Fruit fly (Drosophila melanogaster): ENCODE data around the gene CG12213.
A peak's percentile ranks its signal among the peaks of the same experiment; 100 is the strongest.

CG12213 gene

DNA sequence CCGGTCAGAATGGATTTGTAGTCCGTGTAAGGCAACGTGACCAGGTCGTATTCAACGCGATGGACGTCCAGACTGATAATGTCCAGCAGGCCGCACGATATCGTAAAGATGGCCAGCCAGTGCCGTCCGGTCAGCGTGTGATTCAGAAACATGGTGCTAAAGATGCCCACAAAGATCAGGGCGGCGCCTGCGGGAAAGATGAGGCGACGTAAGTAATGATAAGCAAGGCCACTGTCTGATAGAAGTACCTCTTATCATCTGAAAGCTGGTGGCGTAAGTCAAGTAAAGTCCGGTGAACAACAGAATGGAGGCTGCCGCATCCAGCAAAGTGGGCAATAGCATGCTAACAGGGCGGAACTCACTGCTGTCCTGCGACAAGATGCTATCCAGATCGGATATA is 6.3 kb upstream of the CG12213 start:
- TF ChIP-seq CG8159 (tag; optimal IDR thresholded peaks at IDR 0.05) (no peak), EcR (GFP tag; optimal IDR thresholded peaks at IDR 0.05) (peak; percentile 24)

DNA sequence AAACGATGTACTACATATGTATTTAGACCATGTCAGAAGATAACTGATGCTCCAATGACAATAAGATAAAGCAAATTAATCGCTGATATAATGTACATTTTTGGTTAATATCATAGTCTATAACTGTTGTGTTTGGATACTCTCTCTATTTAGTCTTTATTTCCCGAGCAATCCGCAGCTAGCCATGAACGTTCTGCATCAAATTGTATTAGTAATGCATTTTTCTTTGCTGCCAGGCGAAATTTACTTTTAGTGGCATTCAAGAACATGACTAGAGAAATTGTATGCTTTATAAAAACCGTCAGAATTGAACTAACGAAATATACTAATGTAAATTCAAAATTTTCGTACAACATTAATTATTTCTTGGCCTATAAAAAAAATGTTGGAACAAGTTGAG is 3.9 kb upstream of the CG12213 start, which contains the start of gene GC2:
Gene GC2 (plus strand): TSS at position 301 of the 400 bp plus-strand sequence.
- TF ChIP-seq EcR (GFP tag; optimal IDR thresholded peaks at IDR 0.05): no peak
- TF ChIP-seq CG4496 (GFP tag; IDR thresholded peaks at IDR 0.05): no peak
- TF ChIP-seq fd96Ca (GFP tag; IDR thresholded peaks at IDR 0.05): no peak
- TF ChIP-seq Ets98B (GFP tag; IDR thresholded peaks at IDR 0.05): no peak
- TF ChIP-seq CG32121 (GFP tag; IDR thresholded peaks at IDR 0.05): no peak
- no peak for TF ChIP-seq CG10348 (GFP tag; IDR thresholded peaks at IDR 0.05)
- TF ChIP-seq gl (tag; optimal IDR thresholded peaks at IDR 0.05): no peak
- TF ChIP-seq CG34367 (tag; optimal IDR thresholded peaks at IDR 0.05): no peak
- no peak for TF ChIP-seq CG8301 (tag; optimal IDR thresholded peaks at IDR 0.05)
- no peak for TF ChIP-seq D1 (tag; optimal IDR thresholded peaks at IDR 0.05)
- TF ChIP-seq CG13204 (GFP tag; optimal IDR thresholded peaks at IDR 0.05): no peak
- no peak for TF ChIP-seq CG14655 (GFP tag; optimal IDR thresholded peaks at IDR 0.05)
- TF ChIP-seq CG8159 (tag; optimal IDR thresholded peaks at IDR 0.05): no peak

DNA sequence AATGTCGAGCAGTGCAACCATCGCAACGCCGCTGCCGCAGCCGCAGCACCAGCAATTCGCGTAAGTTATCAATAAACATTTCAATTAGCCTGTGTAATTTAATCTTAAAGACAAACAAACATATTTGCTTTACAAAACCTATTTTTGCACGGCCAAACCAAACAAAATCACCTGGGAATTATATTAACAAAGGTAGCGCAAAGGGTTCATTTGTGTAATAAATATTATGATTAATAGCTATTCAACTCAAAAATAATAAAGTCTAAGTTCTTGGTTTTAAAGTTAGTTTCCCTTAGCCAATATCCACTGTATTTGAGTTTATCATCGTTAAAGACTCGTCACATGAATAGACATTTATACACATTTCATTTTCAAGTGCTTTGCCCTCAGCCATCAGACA is 1.7 kb upstream of the CG12213 start:
- TF ChIP-seq CG32121 (GFP tag; IDR thresholded peaks at IDR 0.05) (peak; percentile 71), Pif1B (GFP tag; optimal IDR thresholded peaks at IDR 0.05) (peak; percentile 10), CG4496 (GFP tag; IDR thresholded peaks at IDR 0.05) (peak; percentile 45; the same call in 1 of the 3 replicates), Snoo (tag; optimal IDR thresholded peaks at IDR 0.05) (no peak), CG8301 (tag; optimal IDR thresholded peaks at IDR 0.05) (peak; percentile 59), CG9948 (tag; optimal IDR thresholded peaks at IDR 0.05) (peak; percentile 8), CG17806 (tag; optimal IDR thresholded peaks at IDR 0.05) (peak; percentile 17), CG15710 (tag; optimal IDR thresholded peaks at IDR 0.05) (peak; percentile 21), CG12605 (GFP tag; IDR thresholded peaks at IDR 0.05) (0 out of 2 replicates have a peak, but pooled peaks have one; percentile 22), D1 (tag; optimal IDR thresholded peaks at IDR 0.05) (no peak), CG8159 (tag; optimal IDR thresholded peaks at IDR 0.05) (peak; percentile 16), Ets98B (GFP tag; IDR thresholded peaks at IDR 0.05) (peak; percentile 66), Pif1A (GFP tag; optimal IDR thresholded peaks at IDR 0.05) (no peak)

DNA sequence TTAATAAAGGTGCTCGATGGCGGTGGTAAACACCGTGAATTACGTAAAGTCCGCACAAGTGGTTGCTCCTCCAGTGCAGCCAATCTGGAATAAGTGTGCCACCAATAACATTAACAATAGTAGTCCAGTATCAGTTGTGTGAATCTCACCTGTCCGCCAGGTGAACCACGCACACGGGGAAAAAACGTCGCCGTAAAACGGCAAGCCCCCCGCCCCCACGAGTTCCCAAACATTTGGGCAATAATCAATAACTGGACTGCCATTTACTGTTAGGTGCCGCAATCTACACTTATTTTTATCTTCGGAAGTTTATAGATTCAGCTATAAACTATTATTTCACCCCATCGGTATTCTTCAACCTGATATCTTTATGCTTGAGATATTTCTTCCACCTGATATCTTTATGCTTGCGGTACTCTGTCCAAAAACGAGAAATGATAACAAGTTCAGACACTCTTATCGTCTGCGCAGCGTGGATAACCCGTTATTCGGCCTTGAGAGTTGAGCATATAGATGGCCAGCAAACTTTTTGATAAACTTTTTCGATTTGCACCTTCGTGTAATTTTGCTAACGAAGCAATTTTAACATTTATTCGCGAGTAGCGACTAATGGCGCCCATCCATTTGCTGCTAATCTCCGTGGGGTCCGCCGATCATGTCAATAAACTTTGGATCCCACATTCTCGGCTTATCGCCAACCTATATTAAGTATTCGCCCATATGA is 701 bp upstream of the CG12213 start:
- TF ChIP-seq CG8301 (tag; optimal IDR thresholded peaks at IDR 0.05) (no peak), D1 (tag; optimal IDR thresholded peaks at IDR 0.05) (no peak), CG13204 (GFP tag; optimal IDR thresholded peaks at IDR 0.05) (no peak), CG34367 (tag; optimal IDR thresholded peaks at IDR 0.05) (no peak), rn (GFP tag; IDR thresholded peaks at IDR 0.05) (no peak), CG12605 (GFP tag; IDR thresholded peaks at IDR 0.05) (no peak), fd96Ca (GFP tag; IDR thresholded peaks at IDR 0.05) (no peak), EcR (GFP tag; optimal IDR thresholded peaks at IDR 0.05) (peak; percentile 84)

DNA sequence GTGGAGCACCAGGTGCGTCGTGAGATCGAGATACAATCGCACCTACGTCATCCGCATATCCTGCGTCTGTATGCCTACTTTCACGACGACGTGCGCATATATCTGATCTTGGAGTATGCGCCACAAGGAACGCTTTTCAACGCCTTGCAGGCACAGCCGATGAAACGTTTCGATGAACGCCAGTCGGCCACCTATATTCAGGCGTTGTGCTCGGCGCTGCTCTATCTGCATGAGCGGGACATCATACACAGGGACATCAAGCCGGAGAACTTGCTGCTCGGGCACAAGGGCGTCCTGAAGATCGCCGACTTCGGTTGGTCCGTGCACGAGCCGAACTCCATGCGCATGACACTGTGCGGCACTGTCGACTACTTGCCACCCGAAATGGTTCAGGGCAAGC is 3.5 kb downstream of the CG12213 start:
- TF ChIP-seq CG12605 (GFP tag; IDR thresholded peaks at IDR 0.05) (no peak), CG14655 (GFP tag; optimal IDR thresholded peaks at IDR 0.05) (no peak), Snoo (tag; optimal IDR thresholded peaks at IDR 0.05) (no peak), CG34367 (tag; optimal IDR thresholded peaks at IDR 0.05) (no peak), rn (GFP tag; IDR thresholded peaks at IDR 0.05) (no peak), Pif1B (GFP tag; optimal IDR thresholded peaks at IDR 0.05) (no peak), Ets98B (GFP tag; IDR thresholded peaks at IDR 0.05) (no peak), D1 (tag; optimal IDR thresholded peaks at IDR 0.05) (no peak), CG10348 (GFP tag; IDR thresholded peaks at IDR 0.05) (no peak), gl (tag; optimal IDR thresholded peaks at IDR 0.05) (no peak), CG8159 (tag; optimal IDR thresholded peaks at IDR 0.05) (no peak), CG15710 (tag; optimal IDR thresholded peaks at IDR 0.05) (no peak), CG32121 (GFP tag; IDR thresholded peaks at IDR 0.05) (no peak), fd96Ca (GFP tag; IDR thresholded peaks at IDR 0.05) (no peak), CG13204 (GFP tag; optimal IDR thresholded peaks at IDR 0.05) (no peak), EcR (GFP tag; optimal IDR thresholded peaks at IDR 0.05) (no peak)

DNA sequence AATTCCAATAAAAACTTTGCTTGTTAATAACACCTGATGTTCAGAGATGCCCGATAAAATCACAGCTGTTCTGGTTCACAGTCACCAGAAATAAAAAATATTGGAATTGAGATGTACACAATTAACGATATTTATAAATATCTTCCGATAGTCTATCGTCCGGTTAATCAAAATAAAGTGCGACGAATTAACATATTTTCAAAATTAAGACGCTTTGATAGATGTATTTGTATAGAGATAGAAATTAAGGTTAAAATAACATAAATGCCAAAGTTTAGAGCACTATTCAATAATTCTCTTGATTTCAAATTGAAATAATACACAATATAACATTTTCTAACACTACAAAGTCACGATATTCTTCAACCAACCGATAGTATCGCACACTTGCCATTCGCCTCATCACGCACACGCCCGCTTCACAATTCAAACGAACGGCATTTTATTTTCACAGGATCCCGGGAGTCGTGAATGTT is 4.7 kb downstream of the CG12213 start, which contains the start of the genes CG3281 and aurA:
Gene CG3281 (minus strand): TSS at position 67 of the 476 bp plus-strand sequence.
Gene aurA (plus strand): TSS at position 386 of the 476 bp plus-strand sequence.
- peak; percentile 39 for TF ChIP-seq CG8301 (tag; optimal IDR thresholded peaks at IDR 0.05)
- TF ChIP-seq CG34367 (tag; optimal IDR thresholded peaks at IDR 0.05): peak; percentile 7
- TF ChIP-seq Pif1A (GFP tag; optimal IDR thresholded peaks at IDR 0.05): no peak
- TF ChIP-seq CG8159 (tag; optimal IDR thresholded peaks at IDR 0.05): peak; percentile 60
- TF ChIP-seq EcR (GFP tag; optimal IDR thresholded peaks at IDR 0.05): peak; percentile 67
- no peak for TF ChIP-seq gl (tag; optimal IDR thresholded peaks at IDR 0.05)
- no peak; the same call in 1 of the 2 replicates for TF ChIP-seq Ets98B (GFP tag; IDR thresholded peaks at IDR 0.05)
- peak; percentile 61; the same call in 2 of the 3 replicates for TF ChIP-seq CG4496 (GFP tag; IDR thresholded peaks at IDR 0.05)
- TF ChIP-seq CG17806 (tag; optimal IDR thresholded peaks at IDR 0.05): peak; percentile 44
- peak; percentile 64 for TF ChIP-seq CG15710 (tag; optimal IDR thresholded peaks at IDR 0.05)
- peak; percentile 16 for TF ChIP-seq Snoo (tag; optimal IDR thresholded peaks at IDR 0.05)
- peak; percentile 44 for TF ChIP-seq CG9948 (tag; optimal IDR thresholded peaks at IDR 0.05)
- no peak for TF ChIP-seq CG12605 (GFP tag; IDR thresholded peaks at IDR 0.05)
- no peak for TF ChIP-seq CG14655 (GFP tag; optimal IDR thresholded peaks at IDR 0.05)
- no peak for TF ChIP-seq rn (GFP tag; IDR thresholded peaks at IDR 0.05)
- TF ChIP-seq fd96Ca (GFP tag; IDR thresholded peaks at IDR 0.05): no peak
- TF ChIP-seq D1 (tag; optimal IDR thresholded peaks at IDR 0.05): no peak
- peak; percentile 21; the same call in 1 of the 2 replicates for TF ChIP-seq CG32121 (GFP tag; IDR thresholded peaks at IDR 0.05)
- TF ChIP-seq CG13204 (GFP tag; optimal IDR thresholded peaks at IDR 0.05): no peak
- no peak for TF ChIP-seq CG10348 (GFP tag; IDR thresholded peaks at IDR 0.05)
- TF ChIP-seq Pif1B (GFP tag; optimal IDR thresholded peaks at IDR 0.05): no peak
